Fruit fly (Drosophila melanogaster) whole organism, embryonic: ENCODE data around the gene CG12171.
A peak's percentile ranks its signal among the peaks of the same experiment; 100 is the strongest.

Source experiments
- ATbp ChIP-seq: fragments of 200-800 bp; sonication (Bioruptor generic); optimal IDR thresholded peaks from 2 replicates; lab custom pipeline; 2017; ENCODE audit warnings: missing biosample characterization, mild to moderate bottlenecking, missing genetic modification characterization, missing genetic modification reagents
- Aef1 ChIP-seq: fragments of 200-800 bp; sonication (Bioruptor generic); IDR thresholded peaks from 3 replicates; pipeline ENCODE4 v1.3.6; 2022; ENCODE audit warnings: missing biosample characterization, missing genetic modification characterization
- Bdp1 ChIP-seq: fragments of 200-800 bp; sonication (Bioruptor generic); optimal IDR thresholded peaks from 3 replicates; lab custom pipeline; 2016; ENCODE audit warnings: missing biosample characterization, missing genetic modification characterization
- CG10321 ChIP-seq: fragments of 200-800 bp; sonication (Bioruptor generic); IDR thresholded peaks from 2 replicates; pipeline ENCODE4 v1.3.6; 2022; ENCODE audit warnings: missing biosample characterization, missing genetic modification characterization
- CG12104 ChIP-seq: fragments of 200-800 bp; sonication (Bioruptor generic); optimal IDR thresholded peaks from 3 replicates; lab custom pipeline; 2016; ENCODE audit warnings: missing biosample characterization, missing genetic modification characterization
- CG1233 ChIP-seq: fragments of 200-800 bp; sonication (Bioruptor generic); optimal IDR thresholded peaks from 4 replicates; lab custom pipeline; 2018; ENCODE audit warnings: missing biosample characterization, mild to moderate bottlenecking, missing genetic modification characterization
- CG1602 ChIP-seq: fragments of 200-800 bp; sonication (Bioruptor generic); optimal IDR thresholded peaks from 3 replicates; lab custom pipeline; 2016; ENCODE audit warnings: missing biosample characterization, missing genetic modification characterization
- CG16779 ChIP-seq: fragments of 200-800 bp; sonication (Bioruptor generic); IDR thresholded peaks from 2 replicates; pipeline ENCODE4 v1.3.6; 2022; ENCODE audit warnings: missing biosample characterization, missing genetic modification characterization
- CG17385 ChIP-seq: fragments of 200-800 bp; sonication (Bioruptor generic); optimal IDR thresholded peaks from 3 replicates; lab custom pipeline; 2018; ENCODE audit warnings: missing biosample characterization, mild to moderate bottlenecking, missing genetic modification characterization
- CG17912 ChIP-seq: fragments of 200-800 bp; sonication (Bioruptor generic); optimal IDR thresholded peaks from 2 replicates; lab custom pipeline; 2018; ENCODE audit warnings: missing biosample characterization, mild to moderate bottlenecking, missing genetic modification characterization
- CG18476 ChIP-seq: fragments of 200-800 bp; sonication (Bioruptor generic); optimal IDR thresholded peaks from 2 replicates; lab custom pipeline; 2016; ENCODE audit warnings: missing biosample characterization, mild to moderate bottlenecking, missing genetic modification characterization
- CG31388 ChIP-seq: fragments of 200-800 bp; sonication (Bioruptor generic); optimal IDR thresholded peaks from 2 replicates; lab custom pipeline; 2016; ENCODE audit warnings: missing biosample characterization, missing genetic modification characterization
- CG43689 ChIP-seq: fragments of 200-800 bp; sonication (Bioruptor generic); IDR thresholded peaks from 2 replicates; pipeline ENCODE4 v1.3.6; 2022; ENCODE audit warnings: missing biosample characterization, missing genetic modification characterization
- CG4854 ChIP-seq: fragments of 200-800 bp; sonication (Bioruptor generic); optimal IDR thresholded peaks from 2 replicates; lab custom pipeline; 2016; ENCODE audit warnings: missing biosample characterization, missing genetic modification characterization, inconsistent platforms
- CG6689 ChIP-seq: fragments of 200-800 bp; sonication (Bioruptor generic); IDR thresholded peaks from 2 replicates; pipeline ENCODE4 v1.3.6; 2022; ENCODE audit warnings: missing biosample characterization, missing genetic modification characterization
- CG7271 ChIP-seq: fragments of 200-800 bp; sonication (Bioruptor generic); optimal IDR thresholded peaks from 2 replicates; lab custom pipeline; 2018; ENCODE audit warnings: missing biosample characterization, mild to moderate bottlenecking, missing genetic modification characterization, moderate library complexity
- CG7556 ChIP-seq: fragments of 200-800 bp; sonication (Bioruptor generic); optimal IDR thresholded peaks from 2 replicates; lab custom pipeline; 2017; ENCODE audit warnings: missing biosample characterization, mild to moderate bottlenecking, missing genetic modification characterization
- CG8944 ChIP-seq: fragments of 200-800 bp; sonication (Bioruptor generic); optimal IDR thresholded peaks from 3 replicates; lab custom pipeline; 2016; ENCODE audit warnings: missing biosample characterization, missing genetic modification characterization
- D19A ChIP-seq: fragments of 200-800 bp; optimal IDR thresholded peaks from 3 replicates; lab custom pipeline; 2019; ENCODE audit warnings: missing biosample characterization, mild to moderate bottlenecking, missing genetic modification characterization, moderate library complexity
- D19B ChIP-seq: fragments of 200-800 bp; sonication (Bioruptor generic); optimal IDR thresholded peaks from 2 replicates; lab custom pipeline; 2017; ENCODE audit warnings: missing biosample characterization, mild to moderate bottlenecking, missing genetic modification characterization
- Dip2 ChIP-seq: fragments of 200-800 bp; sonication (Bioruptor generic); IDR thresholded peaks from 2 replicates; pipeline ENCODE4 v1.3.6; 2022; ENCODE audit warnings: missing biosample characterization, missing genetic modification characterization
- Dp ChIP-seq: fragments of 200-800 bp; sonication (Bioruptor generic); optimal IDR thresholded peaks from 2 replicates; lab custom pipeline; 2018; ENCODE audit warnings: missing biosample characterization, mild to moderate bottlenecking, missing genetic modification characterization, moderate library complexity
- Dref ChIP-seq: fragments of 200-800 bp; sonication (Bioruptor generic); IDR thresholded peaks from 2 replicates; pipeline ENCODE4 v1.3.6; 2022; ENCODE audit warnings: missing biosample characterization, missing genetic modification characterization
- Ets65A ChIP-seq: fragments of 200-800 bp; sonication (Bioruptor generic); peaks from one replicate; lab custom pipeline; 2016; ENCODE audit warnings: missing biosample characterization, missing genetic modification characterization
- GATAe ChIP-seq: fragments of 200-800 bp; sonication (Bioruptor generic); conservative IDR thresholded peaks from 2 replicates; pipeline ENCODE4 v1.3.6; 2022; ENCODE audit warnings: missing biosample characterization, missing genetic modification characterization
- Gug ChIP-seq: fragments of 200-800 bp; sonication (Bioruptor generic); IDR thresholded peaks from 4 replicates; pipeline ENCODE4 v1.3.6; 2022; ENCODE audit warnings: missing biosample characterization, missing genetic modification characterization
- HLH3B ChIP-seq: fragments of 200-800 bp; sonication (Bioruptor generic); IDR thresholded peaks from 2 replicates; pipeline ENCODE4 v1.3.6; 2022; ENCODE audit warnings: missing biosample characterization, missing genetic modification characterization
- Hr3 ChIP-seq: fragments of 200-800 bp; sonication (Bioruptor generic); optimal IDR thresholded peaks from 3 replicates; lab custom pipeline; 2016; ENCODE audit warnings: missing biosample characterization, missing genetic modification characterization
- Med ChIP-seq: fragments of 200-800 bp; sonication (Bioruptor generic); peaks from one replicate; lab custom pipeline; 2016; ENCODE audit warnings: missing biosample characterization, missing genetic modification characterization, mild to moderate bottlenecking, inconsistent platforms, moderate library complexity
- Mes4 ChIP-seq: fragments of 200-800 bp; sonication (Bioruptor generic); optimal IDR thresholded peaks from 2 replicates; lab custom pipeline; 2016; ENCODE audit warnings: missing biosample characterization, missing genetic modification characterization
- Myb ChIP-seq: fragments of 200-800 bp; sonication (Bioruptor generic); optimal IDR thresholded peaks from 2 replicates; lab custom pipeline; 2016; ENCODE audit warnings: missing biosample characterization, missing genetic modification characterization
- NFAT ChIP-seq: fragments of 200-800 bp; sonication (Bioruptor generic); IDR thresholded peaks from 2 replicates; pipeline ENCODE4 v1.3.6; 2022; ENCODE audit warnings: missing biosample characterization, missing genetic modification characterization
- Spps ChIP-seq: fragments of 200-800 bp; sonication (Bioruptor generic); optimal IDR thresholded peaks from 2 replicates; lab custom pipeline; 2018; ENCODE audit warnings: missing biosample characterization, mild to moderate bottlenecking, missing genetic modification characterization
- Ssrp ChIP-seq: fragments of 200-800 bp; sonication (Bioruptor generic); optimal IDR thresholded peaks from 2 replicates; lab custom pipeline; 2018; ENCODE audit warnings: missing biosample characterization, mild to moderate bottlenecking, missing genetic modification characterization, moderate library complexity
- Xbp1 ChIP-seq: fragments of 200-800 bp; sonication (Bioruptor generic); optimal IDR thresholded peaks from 3 replicates; lab custom pipeline; 2016; ENCODE audit warnings: missing biosample characterization, mild to moderate bottlenecking, missing genetic modification characterization
- ab ChIP-seq: fragments of 200-800 bp; sonication (Bioruptor generic); optimal IDR thresholded peaks from 2 replicates; lab custom pipeline; 2016; ENCODE audit warnings: missing biosample characterization, missing genetic modification characterization
- cas ChIP-seq: fragments of 200-800 bp; sonication (Bioruptor generic); IDR thresholded peaks from 2 replicates; pipeline ENCODE4 v1.3.6; 2022; ENCODE audit warnings: missing biosample characterization, missing genetic modification characterization
- chinmo ChIP-seq: fragments of 200-800 bp; sonication (Bioruptor generic); IDR thresholded peaks from 4 replicates; pipeline ENCODE4 v1.3.6; 2022; ENCODE audit warnings: missing biosample characterization, missing genetic modification characterization; ENCODE audit not compliant: partially characterized antibody
- esg ChIP-seq: fragments of 200-800 bp; sonication (Bioruptor generic); conservative IDR thresholded peaks from 2 replicates; pipeline ENCODE4 v1.3.6; 2022; ENCODE audit warnings: missing biosample characterization, missing genetic modification characterization
- exex ChIP-seq: fragments of 200-800 bp; sonication (Bioruptor generic); optimal IDR thresholded peaks from 4 replicates; lab custom pipeline; 2018; ENCODE audit warnings: missing biosample characterization, mild to moderate bottlenecking, missing genetic modification characterization, moderate library complexity
- fru ChIP-seq: fragments of >200 bp; optimal IDR thresholded peaks from 2 replicates; lab custom pipeline; 2017
- gcm ChIP-seq: fragments of 200-800 bp; sonication (Bioruptor generic); optimal IDR thresholded peaks from 2 replicates; lab custom pipeline; 2019; ENCODE audit warnings: missing biosample characterization, mild to moderate bottlenecking, missing genetic modification characterization, moderate library complexity
- ham ChIP-seq: fragments of 200-800 bp; sonication (Bioruptor generic); IDR thresholded peaks from 2 replicates; pipeline ENCODE4 v1.3.6; 2022; ENCODE audit warnings: missing biosample characterization, missing genetic modification characterization
- klu ChIP-seq: fragments of 200-800 bp; sonication (Bioruptor generic); IDR thresholded peaks from 2 replicates; pipeline ENCODE4 v1.3.6; 2022; ENCODE audit warnings: missing biosample characterization, missing genetic modification characterization
- mam ChIP-seq: fragments of 200-800 bp; sonication (Bioruptor generic); optimal IDR thresholded peaks from 3 replicates; lab custom pipeline; 2016; ENCODE audit warnings: missing biosample characterization, missing genetic modification characterization
- nerfin-2 ChIP-seq: fragments of 200-800 bp; sonication (Bioruptor generic); IDR thresholded peaks from 2 replicates; pipeline ENCODE4 v1.3.6; 2022; ENCODE audit warnings: missing biosample characterization, missing genetic modification characterization; ENCODE audit not compliant: partially characterized antibody
- org-1 ChIP-seq: fragments of 200-800 bp; sonication (Bioruptor generic); optimal IDR thresholded peaks from 2 replicates; lab custom pipeline; 2017; ENCODE audit warnings: missing biosample characterization, missing genetic modification characterization
- repo ChIP-seq: fragments of 200-800 bp; sonication (Bioruptor generic); optimal IDR thresholded peaks from 2 replicates; lab custom pipeline; 2016; ENCODE audit warnings: missing biosample characterization, missing genetic modification characterization
- slbo ChIP-seq: fragments of 200-800 bp; sonication (Bioruptor generic); IDR thresholded peaks from 2 replicates; pipeline ENCODE4 v1.3.6; 2022; ENCODE audit warnings: missing biosample characterization, missing genetic modification characterization
- sqz ChIP-seq: fragments of 200-800 bp; sonication (Bioruptor generic); optimal IDR thresholded peaks from 3 replicates; lab custom pipeline; 2018; ENCODE audit warnings: missing biosample characterization, mild to moderate bottlenecking, missing genetic modification characterization
- ttk ChIP-seq: fragments of 200-800 bp; sonication (Bioruptor generic); IDR thresholded peaks from 2 replicates; pipeline ENCODE4 v2.1.2; 2022; ENCODE audit warnings: missing biosample characterization, missing genetic modification characterization
- wor ChIP-seq: fragments of 200-800 bp; sonication (Bioruptor generic); IDR thresholded peaks from 2 replicates; pipeline ENCODE4 v1.3.6; 2022; ENCODE audit warnings: missing biosample characterization, missing genetic modification characterization

CG12171 gene

dm6 chr3R:5622985-5623630, 10.3 kb upstream of the CG12171 start (continued):
- TF ChIP-seq ab = no peak
- TF ChIP-seq D19A = peak; percentile 62
- TF ChIP-seq CG10321 (GFP tag; lab: Robert Waterston, UW) = no peak
- no peak for TF ChIP-seq chinmo
- TF ChIP-seq CG17912 (GFP tag; lab: Kevin White, UChicago) = peak; percentile 83
- TF ChIP-seq gcm (GFP tag; lab: Kevin White, UChicago) = peak; percentile 79
- no peak for TF ChIP-seq wor (GFP tag; lab: Robert Waterston, UW)
- TF ChIP-seq CG12104 (GFP tag; lab: Kevin White, UChicago) = peak; percentile 34
- TF ChIP-seq ATbp = peak; percentile 93
- peak; percentile 78 for TF ChIP-seq CG7271
- TF ChIP-seq Hr3 = peak; percentile 10
- peak; percentile 92 for TF ChIP-seq CG1233
- no peak for TF ChIP-seq nerfin-2 (GFP tag; lab: Robert Waterston, UW)
- no peak for TF ChIP-seq klu
- TF ChIP-seq D19B (GFP tag; lab: Kevin White, UChicago) = no peak
- TF ChIP-seq ttk = no peak
- TF ChIP-seq fru = no peak
- no peak for TF ChIP-seq CG6689 (GFP tag; lab: Robert Waterston, UW)
- peak; percentile 68 for TF ChIP-seq CG7556 (GFP tag; lab: Kevin White, UChicago)
- TF ChIP-seq GATAe (GFP tag; lab: Robert Waterston, UW) = no peak
- peak; percentile 77 for TF ChIP-seq CG4854 (GFP tag; lab: Kevin White, UChicago)
- TF ChIP-seq CG18476 = peak; percentile 64
- peak; percentile 61 for TF ChIP-seq mam (GFP tag; lab: Kevin White, UChicago)
- TF ChIP-seq repo (GFP tag; lab: Kevin White, UChicago) = peak; percentile 75
- peak; percentile 65 for TF ChIP-seq Bdp1 (GFP tag; lab: Kevin White, UChicago)
- peak; percentile 64 for TF ChIP-seq CG8944 (GFP tag; lab: Kevin White, UChicago)
- peak; percentile 54 for TF ChIP-seq CG1602 (GFP tag; lab: Kevin White, UChicago)
- TF ChIP-seq Aef1 = no peak
- peak; percentile 99 for TF ChIP-seq sqz (GFP tag; lab: Kevin White, UChicago)
- TF ChIP-seq Dref (GFP tag; lab: Robert Waterston, UW) = no peak
- TF ChIP-seq org-1 = peak; percentile 69
- TF ChIP-seq Med (GFP tag; lab: Kevin White, UChicago) = peak; percentile 96
- TF ChIP-seq Spps (tag; lab: Kevin White, UChicago) = peak; percentile 72
- TF ChIP-seq CG17385 (GFP tag; lab: Kevin White, UChicago) = peak; percentile 71
- TF ChIP-seq NFAT (GFP tag; lab: Robert Waterston, UW) = no peak
- no peak for TF ChIP-seq CG16779 (GFP tag; lab: Robert Waterston, UW)
- no peak for TF ChIP-seq Ets65A (GFP tag; lab: Kevin White, UChicago)
- no peak for TF ChIP-seq cas (GFP tag; lab: Robert Waterston, UW)
- no peak for TF ChIP-seq Gug
- no peak for TF ChIP-seq slbo (GFP tag; lab: Robert Waterston, UW)
- no peak for TF ChIP-seq Dip2 (GFP tag; lab: Robert Waterston, UW)
- no peak for TF ChIP-seq Ssrp
- peak; percentile 40 for TF ChIP-seq CG31388 (GFP tag; lab: Kevin White, UChicago)
- no peak for TF ChIP-seq esg (GFP tag; lab: Robert Waterston, UW)
- no peak for TF ChIP-seq ham
- peak; percentile 69 for TF ChIP-seq Mes4 (GFP tag; lab: Kevin White, UChicago)
- no peak for TF ChIP-seq CG43689 (GFP tag; lab: Robert Waterston, UW)
- TF ChIP-seq Xbp1 (GFP tag; lab: Kevin White, UChicago) = peak; percentile 25
- TF ChIP-seq exex (tag; lab: Kevin White, UChicago) = peak; percentile 79
- peak; percentile 19 for TF ChIP-seq Myb (GFP tag; lab: Kevin White, UChicago)
- no peak for TF ChIP-seq HLH3B (GFP tag; lab: Robert Waterston, UW)
- TF ChIP-seq Dp (GFP tag; lab: Kevin White, UChicago) = no peak
